Worm (Caenorhabditis elegans) whole organism, midembryonic: ENCODE data around the gene hmt-1.

ENCODE experiments used
- T22C8.4 ChIP-seq: fragments of 200-800 bp; sonication (Bioruptor generic); IDR thresholded peaks from 2 replicates; pipeline ENCODE4 v1.3.6; 2022; ENCODE audit warnings: missing genetic modification characterization, missing compliant biosample characterization
- cog-1 ChIP-seq: sonication (generic microtip); optimal IDR thresholded peaks from 2 replicates; lab custom pipeline; 2016; ENCODE audit warnings: missing genetic modification characterization, missing compliant biosample characterization
- flt-1 ChIP-seq: fragments of 200-800 bp; sonication (Bioruptor generic); IDR thresholded peaks from 2 replicates; pipeline ENCODE4 v1.3.6; 2022; ENCODE audit warnings: missing genetic modification characterization, missing compliant biosample characterization
- klf-2 ChIP-seq: fragments of 200-800 bp; sonication (Bioruptor generic); conservative IDR thresholded peaks from 2 replicates; pipeline ENCODE4 v1.3.6; 2022; ENCODE audit warnings: missing genetic modification reagents, missing genetic modification characterization, missing compliant biosample characterization
- med-1 ChIP-seq: sonication (generic microtip); optimal IDR thresholded peaks from 2 replicates; lab custom pipeline; 2017; ENCODE audit warnings: missing genetic modification characterization, mild to moderate bottlenecking, missing compliant biosample characterization, antibody characterized with exemption, missing genetic modification reagents; ENCODE audit not compliant: insufficient read depth
- ref-1 ChIP-seq: fragments of 200-800 bp; sonication (Bioruptor generic); conservative IDR thresholded peaks from 2 replicates; pipeline ENCODE4 v1.3.6; 2022; ENCODE audit warnings: missing genetic modification reagents, missing genetic modification characterization, missing compliant biosample characterization
- tab-1 ChIP-seq: fragments of 200-800 bp; sonication (Bioruptor generic); IDR thresholded peaks from 2 replicates; pipeline ENCODE4 v1.3.6; 2022; ENCODE audit warnings: missing genetic modification characterization, missing compliant biosample characterization
- ztf-23 ChIP-seq: fragments of 200-800 bp; sonication (Bioruptor generic); IDR thresholded peaks from 2 replicates; pipeline ENCODE4 v1.3.6; 2022; ENCODE audit warnings: missing genetic modification reagents, missing genetic modification characterization, missing compliant biosample characterization
- ztf-29 ChIP-seq: fragments of 200-800 bp; sonication (Bioruptor generic); IDR thresholded peaks from 2 replicates; pipeline ENCODE4 v1.3.6; 2022; ENCODE audit warnings: missing genetic modification reagents, missing genetic modification characterization, missing compliant biosample characterization

DNA sequence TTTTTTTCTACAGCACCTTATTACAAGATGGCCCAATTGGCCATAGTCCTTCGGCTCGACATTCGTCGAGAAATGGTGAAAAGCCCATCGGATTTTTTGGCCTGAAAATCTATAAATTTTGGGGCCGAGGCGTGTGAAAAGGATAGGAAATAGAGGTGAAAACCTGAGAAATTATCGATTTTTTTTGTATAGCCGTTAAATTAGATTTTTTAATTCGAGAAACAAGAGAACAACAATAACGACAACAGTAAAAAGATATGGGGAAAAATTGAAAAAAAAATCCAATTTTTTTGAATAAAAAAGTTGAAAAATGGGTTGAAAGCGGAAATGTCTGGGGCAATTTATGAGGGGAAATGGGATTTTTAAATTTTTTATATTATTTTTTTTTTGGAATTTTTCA is at the start of gene hmt-1:
- TF ChIP-seq tab-1 (GFP tag; lab: Robert Waterston, UW) (no peak), flt-1 (no peak), cog-1 (tag; lab: Kevin White, UChicago) (no peak), ztf-23 (GFP tag; lab: Robert Waterston, UW) (no peak), med-1 (no peak), T22C8.4 (GFP tag; lab: Robert Waterston, UW) (no peak), ref-1 (GFP tag; lab: Robert Waterston, UW) (no peak), klf-2 (GFP tag; lab: Robert Waterston, UW) (no peak), ztf-29 (no peak)
